Worm (Caenorhabditis elegans) whole organism, young adult: Measurements from ENCODE around the gene C28C12.1.
A peak's percentile ranks its signal among the peaks of the same experiment; 100 is the strongest.

Experiments used
- B0336.3 ChIP-seq: fragments of 200-800 bp; sonication (Bioruptor generic); IDR thresholded peaks from 2 replicates; pipeline ENCODE4 v1.3.6; 2022; ENCODE audit warnings: missing genetic modification characterization, missing compliant biosample characterization
- C06A6.2 ChIP-seq: fragments of 200-800 bp; sonication (Bioruptor generic); conservative IDR thresholded peaks from 2 replicates; pipeline ENCODE4 v1.3.6; 2022; ENCODE audit warnings: missing genetic modification characterization, missing compliant biosample characterization
- F33H1.4 ChIP-seq: fragments of 200-800 bp; sonication (Bioruptor generic); IDR thresholded peaks from 2 replicates; pipeline ENCODE4 v1.3.6; 2022; ENCODE audit warnings: missing genetic modification reagents, missing genetic modification characterization, missing compliant biosample characterization
- F49E8.2 ChIP-seq: sonication (generic microtip); optimal IDR thresholded peaks from 3 replicates; lab custom pipeline; 2017; ENCODE audit warnings: missing genetic modification characterization, mild to moderate bottlenecking, missing compliant biosample characterization, antibody characterized with exemption, moderate library complexity; ENCODE audit not compliant: insufficient read depth
- F57A8.1 ChIP-seq: fragments of 200-800 bp; sonication (Bioruptor generic); optimal IDR thresholded peaks from 2 replicates; lab custom pipeline; 2018; ENCODE audit warnings: mild to moderate bottlenecking, missing genetic modification characterization, moderate library complexity, missing compliant biosample characterization
- F57C9.4 ChIP-seq: sonication (generic microtip); optimal IDR thresholded peaks from 2 replicates; lab custom pipeline; 2017; ENCODE audit warnings: mild to moderate bottlenecking, missing genetic modification characterization, missing compliant biosample characterization
- K11D2.4 ChIP-seq: fragments of 200-800 bp; sonication (Bioruptor generic); IDR thresholded peaks from 2 replicates; pipeline ENCODE4 v1.3.6; 2022; ENCODE audit warnings: missing genetic modification reagents, missing genetic modification characterization, missing compliant biosample characterization
- T26A5.8 ChIP-seq: sonication (generic microtip); optimal IDR thresholded peaks from 2 replicates; lab custom pipeline; 2016; ENCODE audit warnings: missing genetic modification characterization, missing compliant biosample characterization
- Y67H2A.10 ChIP-seq: fragments of 200-800 bp; sonication (Bioruptor generic); conservative IDR thresholded peaks from 2 replicates; pipeline ENCODE4 v1.3.6; 2022; ENCODE audit warnings: missing genetic modification reagents, missing genetic modification characterization, missing compliant biosample characterization
- akir-1 ChIP-seq: fragments of 200-800 bp; sonication (Bioruptor generic); optimal IDR thresholded peaks from 2 replicates; lab custom pipeline; 2018; ENCODE audit warnings: mild to moderate bottlenecking, missing genetic modification characterization, moderate library complexity, missing compliant biosample characterization
- aptf-2 ChIP-seq: fragments of 200-800 bp; sonication (Bioruptor generic); conservative IDR thresholded peaks from 2 replicates; pipeline ENCODE4 v1.3.6; 2022; ENCODE audit warnings: missing genetic modification reagents, missing genetic modification characterization, missing compliant biosample characterization
- aptf-3 ChIP-seq: fragments of 200-800 bp; sonication (Bioruptor generic); IDR thresholded peaks from 2 replicates; pipeline ENCODE4 v1.3.6; 2022; ENCODE audit warnings: missing genetic modification characterization, missing compliant biosample characterization
- attf-3 ChIP-seq: fragments of 200-800 bp; sonication (Bioruptor generic); conservative IDR thresholded peaks from 2 replicates; pipeline ENCODE4 v1.3.6; 2022; ENCODE audit warnings: missing genetic modification reagents, missing genetic modification characterization, missing compliant biosample characterization
- attf-5 ChIP-seq: fragments of 200-800 bp; sonication (Bioruptor generic); optimal IDR thresholded peaks from 2 replicates; lab custom pipeline; 2018; ENCODE audit warnings: mild to moderate bottlenecking, missing genetic modification characterization, missing compliant biosample characterization
- bed-1 ChIP-seq: fragments of 200-800 bp; sonication (Bioruptor generic); IDR thresholded peaks from 2 replicates; pipeline ENCODE4 v1.3.6; 2022; ENCODE audit warnings: missing genetic modification reagents, missing genetic modification characterization, missing compliant biosample characterization
- bed-2 ChIP-seq: fragments of 200-800 bp; sonication (Bioruptor generic); IDR thresholded peaks from 2 replicates; pipeline ENCODE4 v1.3.6; 2022; ENCODE audit warnings: missing genetic modification reagents, missing genetic modification characterization, missing compliant biosample characterization
- chd-7 ChIP-seq: sonication (generic microtip); optimal IDR thresholded peaks from 2 replicates; lab custom pipeline; 2016; ENCODE audit warnings: mild to moderate bottlenecking, missing genetic modification characterization, moderate library complexity, missing compliant biosample characterization
- die-1 ChIP-seq: sonication (generic microtip); optimal IDR thresholded peaks from 2 replicates; lab custom pipeline; 2016; ENCODE audit warnings: missing genotype, mild to moderate bottlenecking, missing genetic modification characterization, missing compliant biosample characterization
- dpl-1 ChIP-seq: fragments of 150-350 bp; optimal IDR thresholded peaks from 2 replicates; lab custom pipeline; 2014; ENCODE audit warnings: missing biosample characterization, missing genetic modification reagents, missing genetic modification characterization
- egl-44 ChIP-seq: fragments of 200-800 bp; sonication (Bioruptor generic); IDR thresholded peaks from 2 replicates; pipeline ENCODE4 v1.3.6; 2022; ENCODE audit warnings: missing genetic modification reagents, missing genetic modification characterization, missing compliant biosample characterization
- gei-17 ChIP-seq: fragments of 200-800 bp; sonication (Bioruptor generic); optimal IDR thresholded peaks from 2 replicates; lab custom pipeline; 2018; ENCODE audit warnings: mild to moderate bottlenecking, missing genetic modification characterization, missing compliant biosample characterization
- hlh-12 ChIP-seq: sonication (generic microtip); optimal IDR thresholded peaks from 2 replicates; lab custom pipeline; 2016; ENCODE audit warnings: missing genetic modification characterization, missing compliant biosample characterization
- hmg-20 ChIP-seq: fragments of 200-800 bp; sonication (Bioruptor generic); IDR thresholded peaks from 2 replicates; pipeline ENCODE4 v1.3.6; 2022; ENCODE audit warnings: missing genetic modification reagents, missing genetic modification characterization, missing compliant biosample characterization
- hsf-1 ChIP-seq: fragments of 200-800 bp; sonication (Bioruptor generic); IDR thresholded peaks from 2 replicates; pipeline ENCODE4 v1.3.6; 2022; ENCODE audit warnings: missing genetic modification reagents, missing genetic modification characterization, missing compliant biosample characterization
- lag-1 ChIP-seq: fragments of 200-800 bp; sonication (Bioruptor generic); IDR thresholded peaks from 2 replicates; pipeline ENCODE4 v1.3.6; 2022; ENCODE audit warnings: missing genetic modification reagents, missing genetic modification characterization, missing compliant biosample characterization
- let-526 ChIP-seq: fragments of 200-800 bp; sonication (Bioruptor generic); IDR thresholded peaks from 2 replicates; pipeline ENCODE4 v1.3.6; 2022; ENCODE audit warnings: missing genetic modification reagents, missing genetic modification characterization, missing compliant biosample characterization
- let-607 ChIP-seq, 2 experiments: fragments of 200-800 bp in 1 of 2; sonication (Bioruptor generic) in 1 of 2; sonication (generic microtip) in 1 of 2; optimal IDR thresholded peaks; 2 replicates each; lab custom pipeline; 2016 to 2018; ENCODE audit warnings: mild to moderate bottlenecking in 2 of 2, missing compliant biosample characterization in 2 of 2, missing genetic modification characterization in 2 of 2, moderate library complexity in 2 of 2, missing genotype in 1 of 2
- lin-26 ChIP-seq: fragments of 200-800 bp; sonication (Bioruptor generic); IDR thresholded peaks from 2 replicates; pipeline ENCODE4 v1.3.6; 2022; ENCODE audit warnings: missing genetic modification reagents, missing genetic modification characterization, missing compliant biosample characterization
- lsl-1 ChIP-seq: fragments of 200-800 bp; sonication (Bioruptor generic); optimal IDR thresholded peaks from 2 replicates; lab custom pipeline; 2018; ENCODE audit warnings: mild to moderate bottlenecking, missing genetic modification characterization, moderate library complexity, missing compliant biosample characterization
- nfya-1 ChIP-seq: sonication (generic microtip); optimal IDR thresholded peaks from 2 replicates; lab custom pipeline; 2017; ENCODE audit warnings: antibody characterized with exemption, missing compliant biosample characterization, missing genetic modification characterization, borderline replicate concordance; ENCODE audit not compliant: insufficient read depth
- nfya-2 ChIP-seq: fragments of 200-800 bp; sonication (Bioruptor generic); IDR thresholded peaks from 2 replicates; pipeline ENCODE4 v1.3.6; 2022; ENCODE audit warnings: missing genetic modification reagents, missing genetic modification characterization, missing compliant biosample characterization
- nhr-179 ChIP-seq: sonication (generic microtip); optimal IDR thresholded peaks from 2 replicates; lab custom pipeline; 2016; ENCODE audit warnings: mild to moderate bottlenecking, missing genetic modification characterization, missing compliant biosample characterization
- nhr-27 ChIP-seq: fragments of 200-800 bp; sonication (Bioruptor generic); optimal IDR thresholded peaks from 2 replicates; lab custom pipeline; 2018; ENCODE audit warnings: mild to moderate bottlenecking, missing genetic modification characterization, moderate library complexity, missing compliant biosample characterization
- rec-8 ChIP-seq, 2 experiments: sonication (generic microtip); optimal IDR thresholded peaks; 2 replicates each; lab custom pipeline; 2016; ENCODE audit warnings: mild to moderate bottlenecking in 2 of 2, missing genetic modification characterization in 2 of 2, missing genetic modification reagents in 2 of 2, missing genotype in 2 of 2, missing biosample characterization in 1 of 2, missing compliant biosample characterization in 1 of 2, moderate library complexity in 1 of 2
- sdz-38 ChIP-seq: sonication (generic microtip); optimal IDR thresholded peaks from 2 replicates; lab custom pipeline; 2016; ENCODE audit warnings: missing genotype, missing genetic modification characterization, missing compliant biosample characterization
- snpc-1.1 ChIP-seq: sonication (generic microtip); optimal IDR thresholded peaks from 2 replicates; lab custom pipeline; 2017; ENCODE audit warnings: missing genetic modification characterization, mild to moderate bottlenecking, missing compliant biosample characterization, antibody characterized with exemption, moderate library complexity, missing genotype, missing genetic modification reagents; ENCODE audit not compliant: insufficient read depth
- snpc-3.4 ChIP-seq: sonication (generic microtip); optimal IDR thresholded peaks from 2 replicates; lab custom pipeline; 2017; ENCODE audit warnings: missing genetic modification characterization, mild to moderate bottlenecking, missing compliant biosample characterization, antibody characterized with exemption, moderate library complexity, missing genotype, missing genetic modification reagents
- snpc-4 ChIP-seq, 5 experiments: fragments of 150-350 bp in 1 of 5; sonication (generic microtip) in 4 of 5; optimal IDR thresholded peaks; 2 replicates each; lab custom pipeline; 2014 to 2018; ENCODE audit warnings: missing genetic modification characterization in 5 of 5, missing biosample characterization in 3 of 5, antibody characterized with exemption in 2 of 5, mild to moderate bottlenecking in 2 of 5, missing compliant biosample characterization in 2 of 5, missing genotype in 2 of 5, moderate library complexity in 2 of 5, missing genetic modification reagents in 1 of 5
- unc-62 ChIP-seq: fragments of 150-350 bp; optimal IDR thresholded peaks from 2 replicates; lab custom pipeline; 2014; ENCODE audit warnings: missing biosample characterization, missing genetic modification reagents, missing genetic modification characterization
- zfh-2 ChIP-seq: fragments of 200-800 bp; sonication (Bioruptor generic); conservative IDR thresholded peaks from 2 replicates; pipeline ENCODE4 v1.3.6; 2022; ENCODE audit warnings: missing genetic modification reagents, missing genetic modification characterization, missing compliant biosample characterization
- ztf-18 ChIP-seq: sonication (generic microtip); optimal IDR thresholded peaks from 2 replicates; lab custom pipeline; 2016; ENCODE audit warnings: missing genotype, mild to moderate bottlenecking, missing genetic modification characterization, missing compliant biosample characterization
- ztf-22 ChIP-seq: fragments of 200-800 bp; sonication (Bioruptor generic); optimal IDR thresholded peaks from 2 replicates; lab custom pipeline; 2018; ENCODE audit warnings: mild to moderate bottlenecking, missing genetic modification characterization, moderate library complexity, missing compliant biosample characterization
- ztf-28 ChIP-seq: fragments of 200-800 bp; sonication (Bioruptor generic); IDR thresholded peaks from 2 replicates; pipeline ENCODE4 v1.3.6; 2022; ENCODE audit warnings: missing genetic modification reagents, missing genetic modification characterization, missing compliant biosample characterization
- ztf-3 ChIP-seq: fragments of 200-800 bp; sonication (Bioruptor generic); optimal IDR thresholded peaks from 2 replicates; lab custom pipeline; 2018; ENCODE audit warnings: mild to moderate bottlenecking, missing genetic modification characterization, missing compliant biosample characterization

The C28C12.1 gene

DNA sequence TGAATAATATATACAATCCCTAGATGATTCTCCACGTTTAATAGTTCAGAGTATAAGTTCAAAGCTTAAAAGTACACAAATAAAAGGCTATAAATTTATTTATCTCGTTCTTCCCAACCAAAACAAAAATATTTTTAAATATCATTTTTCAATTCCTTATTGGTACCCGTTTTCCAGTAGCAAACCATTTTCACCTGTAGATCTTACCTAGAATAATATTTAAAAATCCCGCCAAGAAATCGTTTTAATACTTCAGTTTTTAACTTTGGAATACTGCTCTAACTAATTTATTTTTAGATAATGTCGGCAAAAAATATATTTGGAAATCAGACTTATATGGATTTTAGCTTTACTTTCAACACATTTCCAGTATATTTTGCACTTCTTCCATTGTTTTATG, 9.2 kb upstream of the C28C12.1 start, which contains the start of gene sru-7:
Gene sru-7, plus strand, starts transcription at position 301 of the 400 bp plus-strand sequence.
- TF ChIP-seq snpc-4 (GFP tag; optimal IDR thresholded peaks at IDR 0.05; lab: Kevin White, UChicago), result no peak
- no peak for TF ChIP-seq snpc-4 (tag; optimal IDR thresholded peaks at IDR 0.05; lab: Kevin White, UChicago)
- no peak for TF ChIP-seq F49E8.2 (tag; lab: Kevin White, UChicago)
- TF ChIP-seq bed-1 (GFP tag; lab: Robert Waterston, UW), result no peak
- no peak for TF ChIP-seq ztf-28 (GFP tag; lab: Robert Waterston, UW)
- no peak for TF ChIP-seq rec-8 (tag; optimal IDR thresholded peaks at IDR 0.05; lab: Kevin White, UChicago)
- TF ChIP-seq chd-7 (tag; lab: Kevin White, UChicago), result no peak
- no peak for TF ChIP-seq snpc-1.1
- TF ChIP-seq gei-17 (GFP tag; lab: Kevin White, UChicago), result no peak
- TF ChIP-seq F57C9.4, result no peak
- no peak for TF ChIP-seq akir-1 (GFP tag; lab: Kevin White, UChicago)
- TF ChIP-seq zfh-2 (GFP tag; lab: Robert Waterston, UW), result no peak

DNA sequence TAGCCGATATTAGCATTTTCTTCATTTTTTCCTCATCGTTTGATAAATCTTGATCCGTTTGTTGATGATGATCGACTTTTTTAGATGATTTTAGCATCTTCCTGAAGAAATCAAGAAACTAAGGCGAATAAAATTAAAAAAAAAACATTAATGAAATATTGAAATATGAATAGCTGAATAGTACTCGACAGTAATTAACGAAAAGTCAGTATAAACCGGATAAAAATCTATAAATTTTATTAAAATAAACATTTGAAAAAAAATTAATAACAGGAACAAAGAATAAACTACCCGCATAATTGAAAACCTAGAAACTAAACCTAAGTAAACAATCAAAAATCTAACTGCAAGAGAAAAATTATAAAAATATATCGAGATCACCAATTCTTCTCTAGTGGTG, 5.2 kb upstream of the C28C12.1 start, which contains the start of gene C28C12.12:
Gene C28C12.12, minus strand, starts transcription at position 101 of the 400 bp plus-strand sequence.
- no peak for TF ChIP-seq hmg-20
- no peak for TF ChIP-seq aptf-2 (GFP tag; lab: Robert Waterston, UW)
- no peak for TF ChIP-seq F33H1.4

DNA sequence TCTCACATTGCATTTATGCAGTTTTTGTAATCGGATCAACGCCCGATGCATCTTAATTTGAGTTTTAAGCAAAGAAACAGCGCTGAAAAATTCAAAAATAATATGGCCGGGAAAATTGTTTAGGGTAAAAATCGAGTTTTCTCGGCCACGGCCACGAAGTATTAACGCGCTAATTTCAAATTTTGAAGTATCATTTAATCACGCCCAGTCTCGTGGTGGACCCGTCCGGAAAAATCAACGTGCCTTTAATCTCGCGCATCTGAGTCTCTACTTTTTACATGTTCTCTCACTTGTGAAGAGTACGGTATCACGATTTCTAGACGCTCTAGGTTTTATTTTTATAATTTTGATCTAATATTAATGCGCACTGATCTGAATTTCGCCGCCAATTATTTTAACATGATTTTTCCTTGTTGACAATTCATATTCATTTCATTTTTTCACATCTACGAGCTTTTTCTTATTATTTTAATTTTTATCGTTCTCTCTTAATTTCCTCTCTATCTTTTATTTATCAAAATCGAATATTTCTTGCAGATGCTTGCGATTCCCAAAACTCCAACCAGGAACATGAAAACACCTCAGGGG, 2.6 kb upstream of the C28C12.1 start, which contains the start of the genes acdh-13 and mesp-1:
Gene acdh-13, minus strand, starts transcription at position 51 of the 588 bp plus-strand sequence.
Gene mesp-1, plus strand, starts transcription at position 538 of the 588 bp plus-strand sequence.
- TF ChIP-seq ztf-3 (GFP tag; lab: Kevin White, UChicago) (no peak), sdz-38 (no peak), lsl-1 (GFP tag; lab: Kevin White, UChicago) (peak; percentile 90), C06A6.2 (no peak), nfya-1 (tag; lab: Kevin White, UChicago) (no peak), hlh-12 (no peak), F57A8.1 (GFP tag; lab: Kevin White, UChicago) (no peak), B0336.3 (GFP tag; lab: Robert Waterston, UW) (no peak), lag-1 (GFP tag; lab: Robert Waterston, UW) (no peak), unc-62 (no peak), aptf-3 (GFP tag; lab: Robert Waterston, UW) (no peak), attf-3 (GFP tag; lab: Robert Waterston, UW) (0 out of 2 replicates have a peak, but pooled peaks have one; percentile 38), nfya-2 (GFP tag; lab: Robert Waterston, UW) (no peak), T26A5.8 (no peak), lin-26 (GFP tag; lab: Robert Waterston, UW) (no peak), let-607 (tag; optimal IDR thresholded peaks at IDR 0.05; lab: Kevin White, UChicago) (no peak), K11D2.4 (GFP tag; lab: Robert Waterston, UW) (no peak), dpl-1 (GFP tag; lab: Kevin White, UChicago) (peak; percentile 80), bed-2 (peak; percentile 71; the same call in 1 of the 2 replicates), egl-44 (GFP tag; lab: Robert Waterston, UW) (no peak), snpc-3.4 (tag; lab: Kevin White, UChicago) (peak; percentile 81), Y67H2A.10 (no peak), ztf-18 (peak; percentile 29), attf-5 (no peak), nhr-27 (tag; lab: Kevin White, UChicago) (no peak), die-1 (no peak), ztf-22 (GFP tag; lab: Kevin White, UChicago) (no peak), let-526 (no peak), hsf-1 (GFP tag; lab: Robert Waterston, UW) (peak; percentile 86), nhr-179 (tag; lab: Kevin White, UChicago) (no peak)
